Worm (Caenorhabditis elegans) whole organism, mixed stage, embryonic: ENCODE measurements around the gene sdz-33.

Experiments used
- blmp-1 ChIP-seq: fragments of 150-350 bp; optimal IDR thresholded peaks from 2 replicates; lab custom pipeline; 2014; ENCODE audit warnings: missing biosample characterization, missing genetic modification characterization
- drap-1 ChIP-seq: fragments of 200-800 bp; sonication (Bioruptor generic); optimal IDR thresholded peaks from 3 replicates; lab custom pipeline; 2018; ENCODE audit warnings: mild to moderate bottlenecking, missing genetic modification characterization, missing compliant biosample characterization
- elt-3 ChIP-seq: fragments of 150-350 bp; optimal IDR thresholded peaks from 2 replicates; lab custom pipeline; 2014; ENCODE audit warnings: missing biosample characterization, missing genetic modification characterization
- lsy-2 ChIP-seq: fragments of 150-350 bp; optimal IDR thresholded peaks from 2 replicates; lab custom pipeline; 2014; ENCODE audit warnings: missing biosample characterization, missing genetic modification characterization
- mep-1 ChIP-seq: fragments of 150-350 bp; optimal IDR thresholded peaks from 2 replicates; lab custom pipeline; 2017; ENCODE audit warnings: missing biosample characterization, missing genetic modification reagents, missing genetic modification characterization, inconsistent platforms
- nhr-12 ChIP-seq: fragments of 150-350 bp; optimal IDR thresholded peaks from 2 replicates; lab custom pipeline; 2014; ENCODE audit warnings: missing biosample characterization, missing genetic modification characterization
- pha-4 ChIP-seq: fragments of 150-350 bp; optimal IDR thresholded peaks from 2 replicates; lab custom pipeline; 2018; ENCODE audit warnings: missing biosample characterization, missing genetic modification reagents, missing genetic modification characterization
- snpc-4 ChIP-seq: fragments of 150-350 bp; optimal IDR thresholded peaks from 2 replicates; lab custom pipeline; 2014; ENCODE audit warnings: missing biosample characterization, missing genetic modification characterization
- unc-120 ChIP-seq: sonication (generic microtip); optimal IDR thresholded peaks from 2 replicates; lab custom pipeline; 2017; ENCODE audit warnings: missing genetic modification characterization, missing compliant biosample characterization; ENCODE audit not compliant: poor library complexity, severe bottlenecking
- zip-8 ChIP-seq: fragments of 150-350 bp; optimal IDR thresholded peaks from 2 replicates; lab custom pipeline; 2014; ENCODE audit warnings: missing biosample characterization, missing genetic modification characterization
- ztf-11 ChIP-seq: fragments of 150-350 bp; optimal IDR thresholded peaks from 2 replicates; lab custom pipeline; 2014; ENCODE audit warnings: missing biosample characterization, missing genetic modification characterization

- TF ChIP-seq mep-1 (tag; lab: Kevin White, UChicago) (no peak), snpc-4 (no peak), nhr-12 (tag; lab: Kevin White, UChicago) (no peak), drap-1 (GFP tag; lab: Kevin White, UChicago) (no peak), elt-3 (tag; lab: Kevin White, UChicago) (no peak), pha-4 (no peak), ztf-11 (tag; lab: Kevin White, UChicago) (no peak), lsy-2 (tag; lab: Kevin White, UChicago) (no peak), zip-8 (tag; lab: Kevin White, UChicago) (no peak), unc-120 (tag; lab: Kevin White, UChicago) (no peak), blmp-1 (tag; lab: Kevin White, UChicago) (no peak)
Measured at ce11 chrIII:11895504-11895903, 11.8 kb upstream of the sdz-33 start.
